Fruit fly (Drosophila melanogaster): ENCODE measurements around the gene CG14785.

CG14785 gene

dm6 chrX:1470562-1470961, 13.7 kb upstream of the CG14785 start, which contains the start of gene pck (continued):
- peak; percentile 57 for TF ChIP-seq CG10979 (tag; optimal IDR thresholded peaks at IDR 0.05)
- TF ChIP-seq CG9932 (GFP tag; IDR thresholded peaks at IDR 0.05): peak; percentile 62
- TF ChIP-seq CG11247 (GFP tag; IDR thresholded peaks at IDR 0.05): 0 out of 2 replicates have a peak, but pooled peaks have one; percentile 42
- TF ChIP-seq ro (GFP tag; IDR thresholded peaks at IDR 0.05): no peak
- TF ChIP-seq CG6175 (GFP tag; IDR thresholded peaks at IDR 0.05): no peak
- no peak for TF ChIP-seq corto (GFP tag; optimal IDR thresholded peaks at IDR 0.05)
- TF ChIP-seq Hsf (GFP tag; optimal IDR thresholded peaks at IDR 0.05): peak; percentile 67
- no peak for TF ChIP-seq crol (GFP tag; IDR thresholded peaks at IDR 0.05)
- TF ChIP-seq Ets97D (GFP tag; optimal IDR thresholded peaks at IDR 0.05): peak; percentile 45
- TF ChIP-seq CG17186 (GFP tag; optimal IDR thresholded peaks at IDR 0.05): peak; percentile 78
- TF ChIP-seq CG13775 (GFP tag; optimal IDR thresholded peaks at IDR 0.05): peak; percentile 69
- no peak for TF ChIP-seq exex (tag; optimal IDR thresholded peaks at IDR 0.05)
- peak; percentile 66 for TF ChIP-seq BEAF-32 (GFP tag; optimal IDR thresholded peaks at IDR 0.05)
- TF ChIP-seq CG12299 (tag; optimal IDR thresholded peaks at IDR 0.05): peak; percentile 24
- peak; percentile 56; the same call in 2 of the 3 replicates for TF ChIP-seq HLH4C (GFP tag; IDR thresholded peaks at IDR 0.05; ENCODE audit: partially characterized antibody)
- peak; percentile 22; the same call in 1 of the 2 replicates for TF ChIP-seq CG11696 (GFP tag; IDR thresholded peaks at IDR 0.05)
- TF ChIP-seq bsh (GFP tag; optimal IDR thresholded peaks at IDR 0.05): peak in 1 of 2 experiments; percentile 76
- no peak for TF ChIP-seq Poxn (GFP tag; IDR thresholded peaks at IDR 0.05)
- no peak for TF ChIP-seq bigmax (GFP tag; optimal IDR thresholded peaks at IDR 0.05)
- TF ChIP-seq Dfd (GFP tag; optimal IDR thresholded peaks at IDR 0.05): no peak
- TF ChIP-seq MESR4 (GFP tag; optimal IDR thresholded peaks at IDR 0.05): peak; percentile 75
- TF ChIP-seq kah (GFP tag; optimal IDR thresholded peaks at IDR 0.05): no peak
- peak; percentile 23 for TF ChIP-seq CG31388 (GFP tag; optimal IDR thresholded peaks at IDR 0.05)
- peak; percentile 35; the same call in 1 of the 3 replicates for TF ChIP-seq Doc3 (GFP tag; IDR thresholded peaks at IDR 0.05; ENCODE audit: partially characterized antibody)
- no peak for TF ChIP-seq Sox100B (GFP tag; optimal IDR thresholded peaks at IDR 0.05)
- no peak for TF ChIP-seq peb (GFP tag; IDR thresholded peaks at IDR 0.05)
- peak; percentile 36 for TF ChIP-seq ewg (GFP tag; optimal IDR thresholded peaks at IDR 0.05)
- TF ChIP-seq abd-A (tag; optimal IDR thresholded peaks at IDR 0.05): no peak
- TF ChIP-seq Bdp1 (GFP tag; optimal IDR thresholded peaks at IDR 0.05): peak; percentile 59
- no peak for TF ChIP-seq tup (GFP tag; optimal IDR thresholded peaks at IDR 0.05)
- no peak for TF ChIP-seq GATAe (GFP tag; conservative IDR thresholded peaks at IDR 0.05)
- TF ChIP-seq YL-1 (GFP tag; optimal IDR thresholded peaks at IDR 0.05): peak; percentile 84
- no peak for TF ChIP-seq Hand (GFP tag; optimal IDR thresholded peaks at IDR 0.05)
- no peak for TF ChIP-seq sim (GFP tag; IDR thresholded peaks at IDR 0.05)
- peak; percentile 20 for TF ChIP-seq fd96Cb (tag; optimal IDR thresholded peaks at IDR 0.05)
- TF ChIP-seq sob (GFP tag; IDR thresholded peaks at IDR 0.05): peak; percentile 63; the same call in 1 of the 2 replicates
- TF ChIP-seq CG5180 (GFP tag; optimal IDR thresholded peaks at IDR 0.05): no peak
- peak; percentile 34 for TF ChIP-seq CG3407 (GFP tag; optimal IDR thresholded peaks at IDR 0.05)
- peak; percentile 5 for TF ChIP-seq salm (tag; optimal IDR thresholded peaks at IDR 0.05)
- TF ChIP-seq kni (GFP tag; optimal IDR thresholded peaks at IDR 0.05): no peak
- peak; percentile 58 for TF ChIP-seq pzg (GFP tag; optimal IDR thresholded peaks at IDR 0.05)
- TF ChIP-seq bbx (GFP tag; IDR thresholded peaks at IDR 0.05; ENCODE audit: partially characterized antibody): no peak
- TF ChIP-seq zfh2 (GFP tag; optimal IDR thresholded peaks at IDR 0.05): peak; percentile 73
- peak; percentile 52 for TF ChIP-seq CG9215 (GFP tag; IDR thresholded peaks at IDR 0.05)
- TF ChIP-seq CG8281 (tag; optimal IDR thresholded peaks at IDR 0.05): no peak
- peak; percentile 27; the same call in 1 of the 2 replicates for TF ChIP-seq Drgx (GFP tag; IDR thresholded peaks at IDR 0.05)
- peak; percentile 53 for TF ChIP-seq CG2202 (tag; optimal IDR thresholded peaks at IDR 0.05)
- TF ChIP-seq Mrtf (GFP tag; IDR thresholded peaks at IDR 0.05): 0 out of 3 replicates have a peak, but pooled peaks have one; percentile 10
- TF ChIP-seq CG31441 (GFP tag; IDR thresholded peaks at IDR 0.05): peak; percentile 51; the same call in 1 of the 2 replicates
- TF ChIP-seq CG7928 (GFP tag; optimal IDR thresholded peaks at IDR 0.05): peak; percentile 8

Measured in whole organism, embryonic.